Worm (Caenorhabditis elegans): ENCODE data around the gene tba-7.

The tba-7 gene

ce11 chrIII:11358273-11358672, 13.3 kb downstream of the tba-7 start:
- TF ChIP-seq ces-1 (GFP tag; optimal IDR thresholded peaks at IDR 0.05) (peak; percentile 99), mep-1 (tag; optimal IDR thresholded peaks at IDR 0.05) (no peak)

ce11 chrIII:11357418-11357817, 14.2 kb downstream of the tba-7 start:
- no peak for TF ChIP-seq ceh-43 (GFP tag; optimal IDR thresholded peaks at IDR 0.05)
- TF ChIP-seq hlh-1 (tag; optimal IDR thresholded peaks at IDR 0.05): no peak
- no peak for TF ChIP-seq bed-3 (GFP tag; optimal IDR thresholded peaks at IDR 0.05)
- no peak for TF ChIP-seq lin-32 (GFP tag; optimal IDR thresholded peaks at IDR 0.05)
- no peak for TF ChIP-seq nhr-76 (tag; optimal IDR thresholded peaks at IDR 0.05)
- TF ChIP-seq ces-1 (GFP tag; optimal IDR thresholded peaks at IDR 0.05): no peak
- no peak for TF ChIP-seq nhr-12 (tag; optimal IDR thresholded peaks at IDR 0.05)
- TF ChIP-seq zip-8 (tag; optimal IDR thresholded peaks at IDR 0.05): no peak
- TF ChIP-seq cnd-1 (tag; optimal IDR thresholded peaks at IDR 0.05): no peak
- TF ChIP-seq M03D4.4 (tag; optimal IDR thresholded peaks at IDR 0.05): no peak
- TF ChIP-seq ceh-83 (GFP tag; optimal IDR thresholded peaks at IDR 0.05): no peak
- no peak for TF ChIP-seq snpc-4 (tag; optimal IDR thresholded peaks at IDR 0.05)
- no peak for TF ChIP-seq sptf-1 (tag; optimal IDR thresholded peaks at IDR 0.05)
- no peak for TF ChIP-seq flh-1 (GFP tag; optimal IDR thresholded peaks at IDR 0.05)
- no peak for TF ChIP-seq mls-2 (tag; optimal IDR thresholded peaks at IDR 0.05)
- TF ChIP-seq ceh-39 (tag; optimal IDR thresholded peaks at IDR 0.05): no peak

- no peak for TF ChIP-seq ces-1 (GFP tag; optimal IDR thresholded peaks at IDR 0.05)
- TF ChIP-seq M03D4.4 (tag; optimal IDR thresholded peaks at IDR 0.05): peak; percentile 16
- TF ChIP-seq unc-120 (tag; optimal IDR thresholded peaks at IDR 0.05; ENCODE audit: poor library complexity, severe bottlenecking): peak; percentile 35
- TF ChIP-seq zip-8 (tag; optimal IDR thresholded peaks at IDR 0.05): no peak
- TF ChIP-seq nhr-76 (tag; optimal IDR thresholded peaks at IDR 0.05): no peak
- TF ChIP-seq hlh-1 (tag; optimal IDR thresholded peaks at IDR 0.05): peak; percentile 17
- peak; percentile 14 for TF ChIP-seq drap-1 (GFP tag; optimal IDR thresholded peaks at IDR 0.05)
Observed at ce11 chrIII:11355758-11356323, 15.7 kb downstream of the tba-7 start.

ce11 chrIII:11353499-11353898, 18.1 kb downstream of the tba-7 start:
- no peak for TF ChIP-seq nhr-12 (tag; optimal IDR thresholded peaks at IDR 0.05)
- TF ChIP-seq ces-1 (GFP tag; optimal IDR thresholded peaks at IDR 0.05): peak; percentile 97
- TF ChIP-seq drap-1 (GFP tag; optimal IDR thresholded peaks at IDR 0.05): peak; percentile 3

- TF ChIP-seq unc-120 (tag; optimal IDR thresholded peaks at IDR 0.05; ENCODE audit: poor library complexity, severe bottlenecking) (no peak), hlh-1 (tag; optimal IDR thresholded peaks at IDR 0.05) (peak; percentile 26), sptf-1 (tag; optimal IDR thresholded peaks at IDR 0.05) (peak; percentile 48), lsy-2 (tag; optimal IDR thresholded peaks at IDR 0.05) (no peak), nhr-12 (tag; optimal IDR thresholded peaks at IDR 0.05) (no peak), elt-1 (tag; optimal IDR thresholded peaks at IDR 0.05; ENCODE audit: borderline replicate concordance, insufficient read depth) (no peak)
Observed at ce11 chrIII:11352840-11353239, 18.7 kb downstream of the tba-7 start.

- TF ChIP-seq sem-2 (GFP tag; optimal IDR thresholded peaks at IDR 0.05): no peak
- no peak for TF ChIP-seq ces-1 (GFP tag; optimal IDR thresholded peaks at IDR 0.05)
- TF ChIP-seq zip-8 (tag; optimal IDR thresholded peaks at IDR 0.05): peak; percentile 98
Observed at ce11 chrIII:11350107-11350826, 21.3 kb downstream of the tba-7 start.

- no peak for TF ChIP-seq snpc-4 (tag; optimal IDR thresholded peaks at IDR 0.05)
- TF ChIP-seq ztf-11 (tag; optimal IDR thresholded peaks at IDR 0.05): no peak
- TF ChIP-seq tbx-8 (GFP tag; optimal IDR thresholded peaks at IDR 0.05): no peak
- TF ChIP-seq lin-32 (GFP tag; optimal IDR thresholded peaks at IDR 0.05): no peak
- no peak for TF ChIP-seq ceh-83 (GFP tag; optimal IDR thresholded peaks at IDR 0.05)
- no peak for TF ChIP-seq nhr-12 (tag; optimal IDR thresholded peaks at IDR 0.05)
- TF ChIP-seq bed-3 (GFP tag; optimal IDR thresholded peaks at IDR 0.05): no peak
Observed at ce11 chrIII:11346383-11346782, 25.2 kb downstream of the tba-7 start, which contains the start of gene T28D6.7. Gene T28D6.7, minus strand, starts transcription at chrIII:11346483.
